Fruit fly (Drosophila melanogaster) whole organism, prepupa: ENCODE data around the gene Syt1.
A peak's percentile ranks its signal among the peaks of the same experiment; 100 is the strongest.

Source experiments
- Blimp-1 ChIP-seq: fragments of 200-800 bp; sonication (Bioruptor generic); optimal IDR thresholded peaks from 3 replicates; lab custom pipeline; 2017; ENCODE audit warnings: missing biosample characterization, missing genetic modification characterization, mild to moderate bottlenecking, moderate library complexity, missing genetic modification reagents
- CG10669 ChIP-seq: fragments of 200-800 bp; sonication (Bioruptor generic); optimal IDR thresholded peaks from 3 replicates; lab custom pipeline; 2018; ENCODE audit warnings: missing biosample characterization, mild to moderate bottlenecking, missing genetic modification characterization, moderate library complexity
- CG11294 ChIP-seq: fragments of 200-800 bp; sonication (Bioruptor generic); IDR thresholded peaks from 2 replicates; pipeline ENCODE4 v1.3.6; 2022; ENCODE audit warnings: missing biosample characterization, missing genetic modification characterization
- CG11902 ChIP-seq: fragments of 200-800 bp; sonication (Bioruptor generic); optimal IDR thresholded peaks from 3 replicates; lab custom pipeline; 2016; ENCODE audit warnings: missing biosample characterization, missing genetic modification characterization
- CG15336 ChIP-seq: fragments of 200-800 bp; sonication (Bioruptor generic); IDR thresholded peaks from 2 replicates; pipeline ENCODE4 v1.3.6; 2022; ENCODE audit warnings: missing biosample characterization, missing genetic modification characterization
- CG1621 ChIP-seq: fragments of 200-800 bp; sonication (Bioruptor generic); optimal IDR thresholded peaks from 3 replicates; lab custom pipeline; 2018; ENCODE audit warnings: missing biosample characterization, mild to moderate bottlenecking, missing genetic modification characterization
- CG16779 ChIP-seq: fragments of 200-800 bp; sonication (Bioruptor generic); optimal IDR thresholded peaks from 3 replicates; lab custom pipeline; 2017; ENCODE audit warnings: missing biosample characterization, mild to moderate bottlenecking, missing genetic modification characterization
- CG32006 ChIP-seq: fragments of 200-800 bp; sonication (Bioruptor generic); optimal IDR thresholded peaks from 3 replicates; lab custom pipeline; 2017; ENCODE audit warnings: missing biosample characterization, mild to moderate bottlenecking, missing genetic modification characterization
- CG34406 ChIP-seq: fragments of 200-800 bp; sonication (Bioruptor generic); optimal IDR thresholded peaks from 3 replicates; lab custom pipeline; 2016; ENCODE audit warnings: missing biosample characterization, missing genetic modification characterization
- CG3919 ChIP-seq: fragments of 200-800 bp; sonication (Bioruptor generic); optimal IDR thresholded peaks from 3 replicates; lab custom pipeline; 2016; ENCODE audit warnings: missing biosample characterization, missing genetic modification characterization
- CG4318 ChIP-seq: fragments of 200-800 bp; sonication (Bioruptor generic); optimal IDR thresholded peaks from 3 replicates; lab custom pipeline; 2017; ENCODE audit warnings: missing biosample characterization, mild to moderate bottlenecking, missing genetic modification characterization
- CG6163 ChIP-seq: fragments of 200-800 bp; sonication (Bioruptor generic); IDR thresholded peaks from 3 replicates; pipeline ENCODE4 v1.3.6; 2022; ENCODE audit warnings: missing biosample characterization, missing genetic modification characterization
- CG6276 ChIP-seq: fragments of 200-800 bp; sonication (Bioruptor generic); optimal IDR thresholded peaks from 2 replicates; lab custom pipeline; 2017; ENCODE audit warnings: missing biosample characterization, mild to moderate bottlenecking, missing genetic modification characterization
- CG6808 ChIP-seq: fragments of 200-800 bp; sonication (Bioruptor generic); optimal IDR thresholded peaks from 3 replicates; lab custom pipeline; 2017; ENCODE audit warnings: missing biosample characterization, missing genetic modification characterization, mild to moderate bottlenecking, moderate library complexity, missing genetic modification reagents
- CG6854 ChIP-seq: fragments of 200-800 bp; sonication (Bioruptor generic); optimal IDR thresholded peaks from 2 replicates; lab custom pipeline; 2017; ENCODE audit warnings: missing biosample characterization, mild to moderate bottlenecking, missing genetic modification characterization
- CG8319 ChIP-seq: fragments of 200-800 bp; sonication (Bioruptor generic); optimal IDR thresholded peaks from 3 replicates; lab custom pipeline; 2016; ENCODE audit warnings: missing biosample characterization, missing genetic modification characterization
- CG8632 ChIP-seq: fragments of 200-800 bp; sonication (Bioruptor generic); optimal IDR thresholded peaks from 3 replicates; lab custom pipeline; 2016; ENCODE audit warnings: missing biosample characterization, missing genetic modification characterization
- CG9139 ChIP-seq: fragments of 200-800 bp; sonication (Bioruptor generic); optimal IDR thresholded peaks from 3 replicates; lab custom pipeline; 2017; ENCODE audit warnings: missing biosample characterization, mild to moderate bottlenecking, missing genetic modification characterization
- Eip75B ChIP-seq: fragments of 200-800 bp; sonication (Bioruptor generic); optimal IDR thresholded peaks from 3 replicates; lab custom pipeline; 2016; ENCODE audit warnings: missing biosample characterization, missing genetic modification characterization
- Eip78C ChIP-seq: fragments of 200-800 bp; sonication (Bioruptor generic); peaks from one replicate; lab custom pipeline; 2016; ENCODE audit warnings: missing biosample characterization, missing genetic modification characterization
- Eip93F ChIP-seq: fragments of 200-800 bp; sonication (Bioruptor generic); optimal IDR thresholded peaks from 2 replicates; lab custom pipeline; 2016; ENCODE audit warnings: missing biosample characterization, mild to moderate bottlenecking, missing genetic modification characterization
- Ets21C ChIP-seq: fragments of 200-800 bp; sonication (Bioruptor generic); optimal IDR thresholded peaks from 3 replicates; lab custom pipeline; 2016; ENCODE audit warnings: missing biosample characterization, missing genetic modification characterization
- Ets96B ChIP-seq: fragments of 200-800 bp; optimal IDR thresholded peaks from 2 replicates; lab custom pipeline; 2019; ENCODE audit warnings: missing biosample characterization, mild to moderate bottlenecking, missing genetic modification characterization, moderate library complexity
- Hr39 ChIP-seq: fragments of 200-800 bp; sonication (Bioruptor generic); optimal IDR thresholded peaks from 2 replicates; lab custom pipeline; 2016; ENCODE audit warnings: missing biosample characterization, missing genetic modification characterization
- Met ChIP-seq: fragments of 200-800 bp; sonication (Bioruptor generic); optimal IDR thresholded peaks from 3 replicates; lab custom pipeline; 2016; ENCODE audit warnings: missing biosample characterization, missing genetic modification characterization
- Sox102F ChIP-seq: fragments of 200-800 bp; sonication (Bioruptor generic); optimal IDR thresholded peaks from 2 replicates; lab custom pipeline; 2016; ENCODE audit warnings: missing biosample characterization, mild to moderate bottlenecking, missing genetic modification characterization
- Sox14 ChIP-seq: fragments of 200-800 bp; sonication (Bioruptor generic); optimal IDR thresholded peaks from 3 replicates; lab custom pipeline; 2016; ENCODE audit warnings: missing biosample characterization, missing genetic modification characterization
- Sox15 ChIP-seq: fragments of 200-800 bp; sonication (Bioruptor generic); optimal IDR thresholded peaks from 3 replicates; lab custom pipeline; 2016; ENCODE audit warnings: missing biosample characterization, missing genetic modification characterization
- achi ChIP-seq: fragments of 200-800 bp; sonication (Bioruptor generic); optimal IDR thresholded peaks from 3 replicates; lab custom pipeline; 2016; ENCODE audit warnings: missing biosample characterization, missing genetic modification characterization
- dac ChIP-seq: fragments of 200-800 bp; sonication (Bioruptor generic); optimal IDR thresholded peaks from 2 replicates; lab custom pipeline; 2017; ENCODE audit warnings: missing biosample characterization, mild to moderate bottlenecking, missing genetic modification characterization
- dsx ChIP-seq: fragments of 200-800 bp; optimal IDR thresholded peaks from 3 replicates; lab custom pipeline; 2019; ENCODE audit warnings: missing biosample characterization, mild to moderate bottlenecking, missing genetic modification characterization, moderate library complexity; ENCODE audit not compliant: poor library complexity, severe bottlenecking
- eg ChIP-seq: fragments of 200-800 bp; sonication (Bioruptor generic); IDR thresholded peaks from 3 replicates; pipeline ENCODE4 v1.3.6; 2022; ENCODE audit warnings: missing biosample characterization, missing genetic modification characterization
- esn ChIP-seq: fragments of 200-800 bp; sonication (Bioruptor generic); optimal IDR thresholded peaks from 2 replicates; lab custom pipeline; 2016; ENCODE audit warnings: missing biosample characterization, mild to moderate bottlenecking, missing genetic modification characterization, moderate library complexity
- fd59A ChIP-seq: fragments of 200-800 bp; sonication (Bioruptor generic); optimal IDR thresholded peaks from 2 replicates; lab custom pipeline; 2017; ENCODE audit warnings: missing biosample characterization, mild to moderate bottlenecking, missing genetic modification characterization, missing genetic modification reagents
- fd85E ChIP-seq: fragments of 200-800 bp; sonication (Bioruptor generic); optimal IDR thresholded peaks from 3 replicates; lab custom pipeline; 2016; ENCODE audit warnings: missing biosample characterization, missing genetic modification characterization
- fkh ChIP-seq: fragments of 200-800 bp; sonication (Bioruptor generic); optimal IDR thresholded peaks from 3 replicates; lab custom pipeline; 2017; ENCODE audit warnings: missing biosample characterization, mild to moderate bottlenecking, missing genetic modification characterization, moderate library complexity
- lz ChIP-seq: fragments of 200-800 bp; sonication (Bioruptor generic); optimal IDR thresholded peaks from 3 replicates; lab custom pipeline; 2016; ENCODE audit warnings: missing biosample characterization, missing genetic modification characterization
- pdm3 ChIP-seq: fragments of 200-800 bp; sonication (Bioruptor generic); optimal IDR thresholded peaks from 3 replicates; lab custom pipeline; 2016; ENCODE audit warnings: missing biosample characterization, missing genetic modification characterization
- spab ChIP-seq: fragments of 200-800 bp; sonication (Bioruptor generic); optimal IDR thresholded peaks from 2 replicates; lab custom pipeline; 2017; ENCODE audit warnings: missing biosample characterization, mild to moderate bottlenecking, missing genetic modification characterization, missing genetic modification reagents
- ss ChIP-seq, 2 experiments: fragments of 200-800 bp; sonication (Bioruptor generic); optimal IDR thresholded peaks; 2 replicates in 1 of 2; 3 replicates in 1 of 2; lab custom pipeline; 2017 to 2018; ENCODE audit warnings: mild to moderate bottlenecking in 2 of 2, missing biosample characterization in 2 of 2, missing genetic modification characterization in 2 of 2, moderate library complexity in 1 of 2
- svp ChIP-seq: fragments of 200-800 bp; sonication (Bioruptor generic); peaks from one replicate; lab custom pipeline; 2016; ENCODE audit warnings: missing biosample characterization, missing genetic modification characterization
- vri ChIP-seq: fragments of 200-800 bp; sonication (Bioruptor generic); optimal IDR thresholded peaks from 3 replicates; lab custom pipeline; 2016; ENCODE audit warnings: missing biosample characterization, mild to moderate bottlenecking, missing genetic modification characterization

Syt1 gene

dm6 chr2L:2765659-2766373 is 34.0 kb downstream of the Syt1 start, which contains the start of the genes Snx21 and aph-1 (continued):
- TF ChIP-seq svp (GFP tag; lab: Kevin White, UChicago): peak; percentile 92
- TF ChIP-seq CG32006 (GFP tag; lab: Kevin White, UChicago): peak; percentile 91
- peak; percentile 88 for TF ChIP-seq Ets21C (GFP tag; lab: Kevin White, UChicago)
- peak; percentile 92 for TF ChIP-seq Hr39 (GFP tag; lab: Kevin White, UChicago)
- peak; percentile 86 for TF ChIP-seq CG3919 (GFP tag; lab: Kevin White, UChicago)
- peak; percentile 81 for TF ChIP-seq CG16779
- TF ChIP-seq Blimp-1 (GFP tag; lab: Kevin White, UChicago): peak; percentile 73
- peak; percentile 84 for TF ChIP-seq CG9139 (GFP tag; lab: Kevin White, UChicago)
- peak; percentile 94 for TF ChIP-seq Eip78C (GFP tag; lab: Kevin White, UChicago)
- peak; percentile 88 to 89 for TF ChIP-seq ss (GFP tag; optimal IDR thresholded peaks at IDR 0.05; lab: Kevin White, UChicago)
- TF ChIP-seq fd85E: peak; percentile 70
- TF ChIP-seq spab (GFP tag; lab: Kevin White, UChicago): peak; percentile 81
- TF ChIP-seq eg: peak; percentile 87
- TF ChIP-seq Met (GFP tag; lab: Kevin White, UChicago): peak; percentile 88
- TF ChIP-seq CG11902 (GFP tag; lab: Kevin White, UChicago): peak; percentile 87
- peak; percentile 72 for TF ChIP-seq vri (GFP tag; lab: Kevin White, UChicago)
- TF ChIP-seq CG4318 (GFP tag; lab: Kevin White, UChicago): peak; percentile 84
- peak; percentile 87 for TF ChIP-seq Eip93F (GFP tag; lab: Kevin White, UChicago)
- TF ChIP-seq CG8319 (GFP tag; lab: Kevin White, UChicago): peak; percentile 72
- peak; percentile 89 for TF ChIP-seq Sox14 (GFP tag; lab: Kevin White, UChicago)
- peak; percentile 93 for TF ChIP-seq esn (GFP tag; lab: Kevin White, UChicago)
- TF ChIP-seq Sox15: peak; percentile 88
- TF ChIP-seq Eip75B (GFP tag; lab: Kevin White, UChicago): peak; percentile 88
- peak; percentile 81 for TF ChIP-seq CG11294 (GFP tag; lab: Robert Waterston, UW)
- peak; percentile 93 for TF ChIP-seq lz (GFP tag; lab: Kevin White, UChicago)
- peak; percentile 88 for TF ChIP-seq CG10669 (GFP tag; lab: Kevin White, UChicago)

- TF ChIP-seq eg (0 out of 3 replicates have a peak, but pooled peaks have one; percentile 5), CG34406 (GFP tag; lab: Kevin White, UChicago) (no peak)
Measured at dm6 chr2L:2760288-2760687, 39.5 kb downstream of the Syt1 start.

dm6 chr2L:2759654-2760053 is 40.1 kb downstream of the Syt1 start, which contains the start of the genes HemK2, Snapin and Tnpo-SR:
Gene HemK2 (minus strand): TSS chr2L:2759677.
Gene Snapin (minus strand): TSS chr2L:2759677.
Gene Tnpo-SR (plus strand): TSS chr2L:2759924.
- TF ChIP-seq CG11902 (GFP tag; lab: Kevin White, UChicago) (peak; percentile 91), eg (peak; percentile 90), esn (GFP tag; lab: Kevin White, UChicago) (peak; percentile 93), CG8319 (GFP tag; lab: Kevin White, UChicago) (peak; percentile 78), CG6854 (peak; percentile 67), CG32006 (GFP tag; lab: Kevin White, UChicago) (peak; percentile 84), CG6808 (peak; percentile 74), CG9139 (GFP tag; lab: Kevin White, UChicago) (no peak), Eip78C (GFP tag; lab: Kevin White, UChicago) (peak; percentile 95), lz (GFP tag; lab: Kevin White, UChicago) (peak; percentile 93), Eip93F (GFP tag; lab: Kevin White, UChicago) (peak; percentile 87), CG6276 (GFP tag; lab: Kevin White, UChicago) (no peak), dsx (GFP tag; lab: Kevin White, UChicago) (peak; percentile 85), Eip75B (GFP tag; lab: Kevin White, UChicago) (peak; percentile 89), ss (GFP tag; optimal IDR thresholded peaks at IDR 0.05; lab: Kevin White, UChicago) (peak; percentile 59 to 84), Met (GFP tag; lab: Kevin White, UChicago) (peak; percentile 92), Hr39 (GFP tag; lab: Kevin White, UChicago) (peak; percentile 93), CG8632 (GFP tag; lab: Kevin White, UChicago) (peak; percentile 83), pdm3 (GFP tag; lab: Kevin White, UChicago) (peak; percentile 92), fkh (GFP tag; lab: Kevin White, UChicago) (peak; percentile 48), achi (GFP tag; lab: Kevin White, UChicago) (peak; percentile 87), Sox102F (peak; percentile 90), Sox15 (peak; percentile 83), CG6163 (peak; percentile 93), fd59A (peak; percentile 69), CG10669 (GFP tag; lab: Kevin White, UChicago) (peak; percentile 84), Ets96B (tag; lab: Kevin White, UChicago) (peak; percentile 89), CG4318 (GFP tag; lab: Kevin White, UChicago) (peak; percentile 76), dac (GFP tag; lab: Kevin White, UChicago) (peak; percentile 75), CG1621 (tag; lab: Kevin White, UChicago) (peak; percentile 83), CG15336 (GFP tag; lab: Robert Waterston, UW) (peak; percentile 83), CG34406 (GFP tag; lab: Kevin White, UChicago) (peak; percentile 80)
